Fruit fly (Drosophila melanogaster): Measurements from ENCODE around the gene Nuf2.

DNA sequence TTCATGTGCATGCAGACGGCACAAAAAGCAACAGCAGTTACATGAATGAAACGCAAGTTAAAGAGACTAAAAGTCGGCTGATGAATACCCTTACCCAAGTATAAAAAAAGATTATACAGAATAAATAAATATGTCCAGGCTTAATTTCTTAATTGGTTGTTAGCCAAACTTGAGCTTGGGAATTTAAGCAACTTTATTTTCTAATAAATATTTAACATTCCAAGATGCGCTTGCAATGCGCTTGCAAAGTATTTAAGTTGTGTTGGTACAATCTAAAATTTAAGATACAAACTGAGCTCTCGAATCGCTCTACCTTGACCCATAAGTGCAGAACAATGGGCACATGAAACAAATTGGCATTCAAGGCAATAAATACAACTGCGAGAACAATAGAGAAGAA lies 42.3 kb upstream of the Nuf2 start:
- TF ChIP-seq insv (optimal IDR thresholded peaks at IDR 0.05) (no peak), Sin3A (optimal IDR thresholded peaks at IDR 0.05) (no peak), psq (optimal IDR thresholded peaks at IDR 0.05) (no peak), Myc (optimal IDR thresholded peaks at IDR 0.05) (no peak)
